Fruit fly (Drosophila melanogaster) whole organism, adult: ENCODE measurements around the gene dlt.

Source experiments
- CG11617 ChIP-seq: fragments of 200-800 bp; sonication (Bioruptor generic); optimal IDR thresholded peaks from 2 replicates; lab custom pipeline; 2017; ENCODE audit warnings: mild to moderate bottlenecking, missing biosample characterization, missing genetic modification reagents, missing genetic modification characterization
- CG12768 ChIP-seq: fragments of 200-800 bp; sonication (Bioruptor generic); optimal IDR thresholded peaks from 2 replicates; lab custom pipeline; 2017; ENCODE audit warnings: missing biosample characterization, missing genetic modification characterization, mild to moderate bottlenecking, moderate library complexity, missing genetic modification reagents
- CG14711 ChIP-seq: fragments of 200-800 bp; sonication (Bioruptor generic); optimal IDR thresholded peaks from 2 replicates; lab custom pipeline; 2018; ENCODE audit warnings: missing biosample characterization, mild to moderate bottlenecking, missing genetic modification characterization, moderate library complexity
- CG1620 ChIP-seq: fragments of 200-800 bp; sonication (Bioruptor generic); optimal IDR thresholded peaks from 2 replicates; lab custom pipeline; 2016; ENCODE audit warnings: missing biosample characterization, missing genetic modification characterization
- CG33017 ChIP-seq: fragments of 200-800 bp; sonication (Bioruptor generic); optimal IDR thresholded peaks from 2 replicates; lab custom pipeline; 2018; ENCODE audit warnings: missing biosample characterization, mild to moderate bottlenecking, missing genetic modification characterization, moderate library complexity
- CG5204 ChIP-seq: fragments of 200-800 bp; sonication (Bioruptor generic); optimal IDR thresholded peaks from 2 replicates; lab custom pipeline; 2016; ENCODE audit warnings: missing biosample characterization, missing genetic modification characterization
- CG7045 ChIP-seq: fragments of 200-800 bp; sonication (Bioruptor generic); optimal IDR thresholded peaks from 2 replicates; lab custom pipeline; 2017; ENCODE audit warnings: missing biosample characterization, mild to moderate bottlenecking, missing genetic modification characterization
- CG7101 ChIP-seq: fragments of 200-800 bp; sonication (Bioruptor generic); optimal IDR thresholded peaks from 2 replicates; lab custom pipeline; 2018; ENCODE audit warnings: missing biosample characterization, mild to moderate bottlenecking, missing genetic modification characterization, moderate library complexity
- Clk ChIP-seq: fragments of 200-800 bp; sonication (Bioruptor generic); optimal IDR thresholded peaks from 2 replicates; lab custom pipeline; 2017; ENCODE audit warnings: missing biosample characterization, missing genetic modification characterization
- Crg-1 ChIP-seq: fragments of 200-800 bp; sonication (Bioruptor generic); optimal IDR thresholded peaks from 2 replicates; lab custom pipeline; 2016; ENCODE audit warnings: missing biosample characterization, missing genetic modification characterization
- Hr96 ChIP-seq: fragments of 200-800 bp; sonication (Bioruptor generic); optimal IDR thresholded peaks from 2 replicates; lab custom pipeline; 2016; ENCODE audit warnings: missing biosample characterization, missing genetic modification characterization
- Mnt ChIP-seq: fragments of 200-800 bp; sonication (Bioruptor generic); optimal IDR thresholded peaks from 2 replicates; lab custom pipeline; 2016; ENCODE audit warnings: missing biosample characterization, mild to moderate bottlenecking, missing genetic modification characterization
- bab1 ChIP-seq: fragments of 200-800 bp; sonication (Bioruptor generic); optimal IDR thresholded peaks from 3 replicates; lab custom pipeline; 2019; ENCODE audit warnings: missing biosample characterization, mild to moderate bottlenecking, missing genetic modification characterization, moderate library complexity
- cic ChIP-seq: fragments of 200-800 bp; sonication (Bioruptor generic); optimal IDR thresholded peaks from 2 replicates; lab custom pipeline; 2017; ENCODE audit warnings: missing biosample characterization, mild to moderate bottlenecking, missing genetic modification characterization, moderate library complexity
- cnc ChIP-seq, 2 experiments: fragments of >200 bp; optimal IDR thresholded peaks; 2 replicates each; lab custom pipeline; 2017
- kay ChIP-seq: fragments of 200-800 bp; sonication (Bioruptor generic); peaks from one replicate; lab custom pipeline; 2016; ENCODE audit warnings: missing biosample characterization, missing genetic modification characterization, borderline replicate concordance
- ovo ChIP-seq: fragments of 200-800 bp; sonication (Bioruptor generic); optimal IDR thresholded peaks from 2 replicates; lab custom pipeline; 2016; ENCODE audit warnings: missing biosample characterization, missing genetic modification characterization
- pad ChIP-seq: fragments of 200-800 bp; sonication (Bioruptor generic); optimal IDR thresholded peaks from 3 replicates; lab custom pipeline; 2017; ENCODE audit warnings: missing biosample characterization, missing genetic modification characterization, mild to moderate bottlenecking, moderate library complexity, missing genetic modification reagents
- tj ChIP-seq: fragments of 200-800 bp; sonication (Bioruptor generic); optimal IDR thresholded peaks from 3 replicates; lab custom pipeline; 2017; ENCODE audit warnings: missing biosample characterization, mild to moderate bottlenecking, missing genetic modification characterization, moderate library complexity
- toe ChIP-seq: fragments of 200-800 bp; sonication (Bioruptor generic); optimal IDR thresholded peaks from 2 replicates; lab custom pipeline; 2016; ENCODE audit warnings: missing biosample characterization, missing genetic modification characterization

Gene dlt

DNA sequence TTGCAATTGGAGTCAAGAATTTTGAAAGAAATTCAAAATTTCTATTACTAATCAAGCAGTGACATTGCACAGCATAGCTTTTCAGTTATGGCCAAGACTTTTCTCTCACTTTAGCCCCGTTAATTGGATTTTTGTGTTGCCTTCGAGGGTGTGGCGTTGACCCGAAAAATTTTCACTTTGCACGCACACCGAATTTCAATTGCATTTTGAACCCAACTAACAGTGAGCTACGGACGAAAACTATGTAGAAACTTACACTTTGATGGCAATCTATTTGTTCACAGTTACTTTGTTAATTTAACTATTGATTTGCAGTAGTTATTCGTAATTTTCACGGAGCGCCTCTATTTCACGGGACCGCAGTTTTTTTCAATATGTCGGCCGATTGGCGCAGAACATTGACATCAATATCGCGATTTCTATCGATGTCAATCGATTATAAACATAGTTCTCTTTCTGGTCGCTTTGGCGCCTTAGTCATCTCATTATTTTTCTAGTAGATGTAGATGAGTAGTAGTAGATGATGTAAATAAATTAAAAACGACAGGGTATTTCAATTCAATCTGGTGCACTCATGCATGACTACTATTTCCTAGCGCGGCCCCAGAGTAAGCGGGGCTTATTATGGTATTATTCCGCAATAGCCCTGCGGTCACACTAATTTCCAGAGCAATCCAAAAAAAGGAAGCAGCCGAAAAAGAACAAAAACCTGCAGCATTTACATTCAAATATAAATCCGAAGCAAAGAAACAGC, at the start of gene dlt, which contains the start of the genes alpha-Spec and Cdc37:
TSS of gene dlt (minus strand) at position 386 of the 754 bp plus-strand sequence.
TSS of gene alpha-Spec (minus strand) at position 386 of the 754 bp plus-strand sequence.
TSS of gene Cdc37 (plus strand) at position 450 of the 754 bp plus-strand sequence.
- TF ChIP-seq cic (GFP tag; lab: Kevin White, UChicago) = peak; percentile 15
- no peak for TF ChIP-seq toe (GFP tag; lab: Kevin White, UChicago)
- peak; percentile 44 for TF ChIP-seq CG14711
- TF ChIP-seq CG7101 (tag; lab: Kevin White, UChicago) = peak; percentile 50
- peak; percentile 16 for TF ChIP-seq Mnt
- TF ChIP-seq CG12768 (GFP tag; lab: Kevin White, UChicago) = peak; percentile 44
- TF ChIP-seq cnc (optimal IDR thresholded peaks at IDR 0.05; lab: Kevin White, UChicago) = no peak
- TF ChIP-seq CG33017 (tag; lab: Kevin White, UChicago) = peak; percentile 22
- TF ChIP-seq bab1 (GFP tag; lab: Kevin White, UChicago) = peak; percentile 68

dm6 chr3L:1844600-1844999, 49.5 kb upstream of the dlt start:
- TF ChIP-seq CG7101 (tag; lab: Kevin White, UChicago) (no peak), toe (GFP tag; lab: Kevin White, UChicago) (no peak), tj (GFP tag; lab: Kevin White, UChicago) (no peak), CG5204 (GFP tag; lab: Kevin White, UChicago) (no peak), CG11617 (GFP tag; lab: Kevin White, UChicago) (no peak), CG33017 (tag; lab: Kevin White, UChicago) (no peak), cic (GFP tag; lab: Kevin White, UChicago) (no peak), bab1 (GFP tag; lab: Kevin White, UChicago) (no peak), Mnt (no peak), Clk (GFP tag; lab: Kevin White, UChicago) (no peak), CG1620 (GFP tag; lab: Kevin White, UChicago) (no peak), CG7045 (GFP tag; lab: Kevin White, UChicago) (no peak), CG14711 (no peak), kay (GFP tag; lab: Kevin White, UChicago) (no peak), pad (GFP tag; lab: Kevin White, UChicago) (no peak), cnc (optimal IDR thresholded peaks at IDR 0.05; lab: Kevin White, UChicago) (no peak), Crg-1 (GFP tag; lab: Kevin White, UChicago) (no peak), CG12768 (GFP tag; lab: Kevin White, UChicago) (no peak), ovo (GFP tag; lab: Kevin White, UChicago) (no peak)

DNA sequence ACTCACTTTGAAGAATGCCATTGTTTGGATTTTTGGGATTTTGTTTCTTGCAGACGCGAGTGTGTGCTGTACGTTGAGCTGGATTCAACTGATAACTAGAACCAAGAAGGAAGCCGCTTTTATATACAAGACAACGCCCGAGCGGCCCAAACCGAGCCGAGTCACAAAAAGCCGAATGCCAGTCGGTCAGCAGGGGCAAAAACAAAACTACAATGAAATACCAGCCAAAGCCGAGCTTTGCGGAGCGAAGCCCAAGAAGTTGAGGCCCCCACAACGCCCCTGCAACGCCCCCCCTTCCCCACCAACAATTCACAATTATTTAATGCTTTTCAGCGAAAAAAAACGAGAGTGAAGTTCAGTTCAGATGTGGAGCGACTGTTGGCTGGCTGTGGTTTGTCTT, 46.9 kb upstream of the dlt start, which contains the start of gene Cpr62Bc:
TSS of gene Cpr62Bc (minus strand) at position 101 of the 400 bp plus-strand sequence.
- TF ChIP-seq cnc (optimal IDR thresholded peaks at IDR 0.05; lab: Kevin White, UChicago) = no peak
- no peak for TF ChIP-seq CG11617 (GFP tag; lab: Kevin White, UChicago)
- no peak for TF ChIP-seq CG1620 (GFP tag; lab: Kevin White, UChicago)
- no peak for TF ChIP-seq Hr96 (GFP tag; lab: Kevin White, UChicago)
- TF ChIP-seq bab1 (GFP tag; lab: Kevin White, UChicago) = no peak
- no peak for TF ChIP-seq Mnt
- TF ChIP-seq cic (GFP tag; lab: Kevin White, UChicago) = no peak
- no peak for TF ChIP-seq CG14711
- TF ChIP-seq CG12768 (GFP tag; lab: Kevin White, UChicago) = no peak
- no peak for TF ChIP-seq toe (GFP tag; lab: Kevin White, UChicago)
- TF ChIP-seq CG33017 (tag; lab: Kevin White, UChicago) = no peak
- TF ChIP-seq CG5204 (GFP tag; lab: Kevin White, UChicago) = no peak
- TF ChIP-seq tj (GFP tag; lab: Kevin White, UChicago) = no peak
- TF ChIP-seq Crg-1 (GFP tag; lab: Kevin White, UChicago) = no peak
- TF ChIP-seq ovo (GFP tag; lab: Kevin White, UChicago) = no peak
- TF ChIP-seq CG7101 (tag; lab: Kevin White, UChicago) = no peak
- TF ChIP-seq Clk (GFP tag; lab: Kevin White, UChicago) = no peak
- no peak for TF ChIP-seq kay (GFP tag; lab: Kevin White, UChicago)
- TF ChIP-seq CG7045 (GFP tag; lab: Kevin White, UChicago) = no peak

dm6 chr3L:1835064-1835463, 39.9 kb upstream of the dlt start, which contains the start of gene Cpr62Bb:
TSS of gene Cpr62Bb (minus strand) at chr3L:1835164.
- TF ChIP-seq Clk (GFP tag; lab: Kevin White, UChicago) = no peak
- no peak for TF ChIP-seq kay (GFP tag; lab: Kevin White, UChicago)
- TF ChIP-seq bab1 (GFP tag; lab: Kevin White, UChicago) = no peak
- no peak for TF ChIP-seq CG5204 (GFP tag; lab: Kevin White, UChicago)
- no peak for TF ChIP-seq CG33017 (tag; lab: Kevin White, UChicago)

DNA sequence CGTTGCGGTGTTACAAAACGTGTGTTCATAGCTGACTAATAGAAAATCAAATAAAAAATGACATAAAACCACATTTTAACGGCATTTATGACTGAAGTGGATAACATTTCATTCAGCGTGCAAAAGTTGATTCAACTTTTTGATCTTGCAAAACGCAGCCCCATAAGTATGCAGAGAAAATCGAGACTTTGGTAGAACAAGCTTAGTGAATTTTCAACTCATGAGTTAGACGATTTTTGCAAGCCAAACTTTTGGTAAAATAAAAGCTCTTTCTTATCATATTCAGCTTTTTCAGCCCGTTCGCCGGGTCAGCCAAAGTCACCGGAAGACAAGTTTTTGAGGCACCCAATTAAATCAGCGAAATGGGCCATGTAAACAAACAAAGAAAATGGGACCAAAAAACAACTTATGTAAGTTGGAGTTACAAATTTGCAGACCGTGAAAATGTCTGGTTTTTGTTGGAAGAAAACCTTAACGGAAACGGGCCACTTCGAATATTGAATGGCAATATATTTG, 36.7 kb upstream of the dlt start, which contains the start of gene Cpr62Ba:
TSS of gene Cpr62Ba (minus strand) at position 31 of the 516 bp plus-strand sequence.
- TF ChIP-seq ovo (GFP tag; lab: Kevin White, UChicago) (no peak), CG33017 (tag; lab: Kevin White, UChicago) (no peak), tj (GFP tag; lab: Kevin White, UChicago) (no peak), CG14711 (no peak), CG5204 (GFP tag; lab: Kevin White, UChicago) (no peak), CG1620 (GFP tag; lab: Kevin White, UChicago) (no peak), bab1 (GFP tag; lab: Kevin White, UChicago) (no peak), kay (GFP tag; lab: Kevin White, UChicago) (no peak), pad (GFP tag; lab: Kevin White, UChicago) (no peak), cic (GFP tag; lab: Kevin White, UChicago) (no peak), Clk (GFP tag; lab: Kevin White, UChicago) (no peak), CG12768 (GFP tag; lab: Kevin White, UChicago) (no peak), Mnt (no peak), CG11617 (GFP tag; lab: Kevin White, UChicago) (no peak), Hr96 (GFP tag; lab: Kevin White, UChicago) (no peak), toe (GFP tag; lab: Kevin White, UChicago) (no peak), cnc (optimal IDR thresholded peaks at IDR 0.05; lab: Kevin White, UChicago) (no peak)
